Worm (Caenorhabditis elegans): ENCODE data around the gene gtf-2E1.

Gene gtf-2E1

DNA sequence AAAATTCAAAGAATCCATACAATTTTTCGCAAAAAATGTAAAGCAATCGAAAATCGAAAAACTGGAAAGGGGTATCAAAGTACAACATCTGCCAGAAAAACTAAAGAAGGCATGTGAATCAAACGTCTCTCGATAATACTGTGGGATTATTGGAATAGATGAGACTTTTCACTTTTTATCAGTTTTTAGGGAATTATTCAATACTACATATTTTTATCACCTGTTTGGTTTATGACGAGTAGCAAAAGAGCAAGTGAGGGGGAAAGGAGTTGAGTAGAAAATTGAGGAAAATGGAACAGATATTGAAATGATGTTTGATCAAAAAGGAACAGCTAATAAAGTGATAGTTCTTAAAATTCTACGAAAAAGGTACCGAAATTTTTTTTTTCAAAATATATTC, 38.0 kb downstream of the gtf-2E1 start:
- TF ChIP-seq K09A11.1 (tag; optimal IDR thresholded peaks at IDR 0.05; ENCODE audit: insufficient read depth) (no peak), tbx-7 (tag; optimal IDR thresholded peaks at IDR 0.05) (no peak), nhr-232 (tag; optimal IDR thresholded peaks at IDR 0.05) (no peak), pag-3 (tag; optimal IDR thresholded peaks at IDR 0.05; ENCODE audit: borderline replicate concordance) (no peak), ama-1 (optimal IDR thresholded peaks at IDR 0.05) (no peak), ceh-6 (GFP tag; optimal IDR thresholded peaks at IDR 0.05) (no peak), unc-86 (tag; optimal IDR thresholded peaks at IDR 0.05) (no peak), elt-4 (tag; optimal IDR thresholded peaks at IDR 0.05) (no peak), ttx-3 (tag; optimal IDR thresholded peaks at IDR 0.05) (no peak), dve-1 (tag; optimal IDR thresholded peaks at IDR 0.05) (no peak), ets-4 (tag; optimal IDR thresholded peaks at IDR 0.05) (no peak)

DNA sequence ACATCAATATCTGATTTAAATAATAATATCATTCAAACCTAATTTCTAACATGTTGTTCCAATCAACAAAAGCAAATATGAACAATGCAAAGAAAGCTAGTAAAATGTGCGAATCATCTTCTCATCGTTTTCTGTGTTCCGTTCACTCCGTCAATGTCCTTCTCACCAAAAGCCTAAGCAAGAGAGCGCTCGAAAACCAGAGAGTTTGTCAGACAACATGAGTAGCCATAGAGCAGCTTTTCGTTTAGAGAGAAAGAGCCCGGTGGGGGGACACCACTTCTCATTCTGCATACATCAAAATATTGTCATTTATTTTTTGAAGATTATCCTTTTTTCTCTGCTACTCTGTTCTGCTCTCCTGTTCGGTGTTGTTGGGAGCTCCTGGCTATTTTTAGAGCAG, 38.6 kb downstream of the gtf-2E1 start:
- TF ChIP-seq ztf-16 (tag; optimal IDR thresholded peaks at IDR 0.05) = no peak
- TF ChIP-seq sox-2 (GFP tag; IDR thresholded peaks at IDR 0.05) = no peak
- peak; percentile 18 for TF ChIP-seq unc-55 (GFP tag; optimal IDR thresholded peaks at IDR 0.05)
- no peak for TF ChIP-seq tbx-7 (tag; optimal IDR thresholded peaks at IDR 0.05)
- TF ChIP-seq dmd-4 (tag; optimal IDR thresholded peaks at IDR 0.05; ENCODE audit: borderline replicate concordance) = no peak
- TF ChIP-seq sdc-2 (tag; optimal IDR thresholded peaks at IDR 0.05) = no peak
- no peak for TF ChIP-seq ceh-22 (tag; optimal IDR thresholded peaks at IDR 0.05)

DNA sequence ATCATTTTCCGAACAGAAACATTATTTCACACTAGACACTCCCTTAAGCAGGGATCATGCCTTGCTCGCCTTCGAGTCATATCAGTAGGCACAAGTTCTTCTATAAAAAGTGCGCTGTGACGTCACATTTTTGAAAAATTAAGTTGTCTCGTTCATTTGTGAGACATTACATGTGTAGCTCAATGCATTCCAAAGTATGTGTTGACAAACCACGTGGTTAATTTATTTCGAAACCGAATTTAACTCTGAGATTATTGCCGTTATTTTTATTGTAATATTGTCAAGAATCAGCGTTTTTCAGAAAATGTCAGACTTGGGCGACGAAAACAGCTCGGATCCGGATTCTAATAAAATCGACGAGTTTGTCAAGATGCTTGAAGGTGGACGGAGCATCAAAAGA, 39.4 kb downstream of the gtf-2E1 start, which contains the start of gene T28F3.5:
Gene T28F3.5 (plus strand): TSS at position 301 of the 400 bp plus-strand sequence.
- no peak for TF ChIP-seq nhr-11 (tag; optimal IDR thresholded peaks at IDR 0.05)
- no peak for TF ChIP-seq ets-4 (tag; optimal IDR thresholded peaks at IDR 0.05)
- no peak for TF ChIP-seq elt-2 (tag; optimal IDR thresholded peaks at IDR 0.05)
- TF ChIP-seq hlh-6 (tag; optimal IDR thresholded peaks at IDR 0.05) = no peak

DNA sequence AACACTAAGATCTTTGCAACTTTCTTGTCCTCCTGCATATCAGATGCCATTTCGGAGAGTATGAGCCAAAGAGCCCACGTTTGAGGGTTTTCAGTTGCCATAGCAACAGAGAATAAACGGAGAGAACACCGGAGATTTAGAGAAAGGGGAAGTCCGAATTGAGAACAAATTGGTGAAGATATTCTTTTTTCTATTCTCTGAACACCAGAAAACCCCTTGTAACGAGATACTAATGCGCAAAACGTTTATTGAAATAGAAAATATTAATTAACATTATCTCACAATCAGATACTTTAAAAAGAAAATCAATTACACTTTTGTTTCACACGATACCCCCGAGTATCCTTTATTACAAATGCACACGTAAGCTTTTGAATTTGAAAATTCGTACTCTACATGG, 46.8 kb downstream of the gtf-2E1 start, which contains the start of gene ifta-2:
Gene ifta-2 (minus strand): TSS at position 101 of the 400 bp plus-strand sequence.
- TF ChIP-seq K09A11.1 (tag; optimal IDR thresholded peaks at IDR 0.05; ENCODE audit: insufficient read depth) = no peak
- TF ChIP-seq ceh-22 (tag; optimal IDR thresholded peaks at IDR 0.05) = no peak
- no peak for TF ChIP-seq pha-4 (tag; optimal IDR thresholded peaks at IDR 0.05)
- TF ChIP-seq Y22D7AL.16 (tag; optimal IDR thresholded peaks at IDR 0.05) = no peak
- no peak for TF ChIP-seq odd-2 (tag; optimal IDR thresholded peaks at IDR 0.05)
- TF ChIP-seq nhr-11 (tag; optimal IDR thresholded peaks at IDR 0.05) = no peak

All from whole organism, late embryonic.